Worm (Caenorhabditis elegans): ENCODE data around the gene T10B10.8.

Gene T10B10.8

DNA sequence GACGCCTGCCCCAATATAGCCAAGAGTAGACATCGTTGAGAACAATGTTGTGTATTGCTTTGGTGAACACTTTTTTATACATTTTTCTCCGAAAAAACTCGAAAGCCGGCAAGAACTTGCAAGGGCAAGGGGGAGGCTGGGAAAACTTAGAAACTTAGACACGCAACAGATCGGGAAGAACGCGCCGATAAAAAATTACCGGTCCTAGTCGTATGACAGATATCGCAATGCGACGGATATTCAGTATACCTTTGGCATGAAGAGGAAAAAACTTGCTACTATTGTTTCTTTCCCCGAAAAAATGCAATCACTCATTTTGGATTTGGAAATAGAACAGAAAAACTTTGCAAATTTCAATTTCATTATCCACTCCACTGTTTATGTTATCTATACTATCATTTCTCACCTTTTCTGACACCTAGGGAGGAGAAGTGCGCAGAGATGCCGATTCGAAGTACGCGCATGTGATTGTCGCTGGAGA is 10.4 kb upstream of the T10B10.8 start, which contains the start of gene col-41:
Gene col-41, minus strand, starts transcription at position 51 of the 481 bp plus-strand sequence.
- TF ChIP-seq egl-27 (tag; optimal IDR thresholded peaks at IDR 0.05): no peak
- no peak for TF ChIP-seq eor-1 (tag; optimal IDR thresholded peaks at IDR 0.05)
- TF ChIP-seq ztf-11 (tag; optimal IDR thresholded peaks at IDR 0.05): no peak
- no peak for TF ChIP-seq ceh-9 (tag; optimal IDR thresholded peaks at IDR 0.05)
- TF ChIP-seq fkh-10 (GFP tag; optimal IDR thresholded peaks at IDR 0.05): no peak
- peak; percentile 27 for TF ChIP-seq nhr-43 (tag; optimal IDR thresholded peaks at IDR 0.05; ENCODE audit: poor library complexity, severe bottlenecking)
- peak; percentile 32 for TF ChIP-seq nhr-25 (tag; optimal IDR thresholded peaks at IDR 0.05)
- no peak for TF ChIP-seq unc-62 (GFP tag; optimal IDR thresholded peaks at IDR 0.05)
- TF ChIP-seq mdl-1 (tag; optimal IDR thresholded peaks at IDR 0.05): no peak
- TF ChIP-seq nhr-76 (tag; optimal IDR thresholded peaks at IDR 0.05): no peak
- TF ChIP-seq nhr-23 (tag; optimal IDR thresholded peaks at IDR 0.05): peak; percentile 56
- no peak for TF ChIP-seq lin-15B (tag; optimal IDR thresholded peaks at IDR 0.05)
- TF ChIP-seq skn-1 (tag; optimal IDR thresholded peaks at IDR 0.05): no peak

- no peak for TF ChIP-seq sea-2 (GFP tag; optimal IDR thresholded peaks at IDR 0.05)
- no peak for TF ChIP-seq unc-39 (tag; optimal IDR thresholded peaks at IDR 0.05)
- no peak for TF ChIP-seq snpc-4 (tag; optimal IDR thresholded peaks at IDR 0.05)
- TF ChIP-seq ztf-4 (tag; optimal IDR thresholded peaks at IDR 0.05): no peak
- no peak for TF ChIP-seq tbx-2 (tag; optimal IDR thresholded peaks at IDR 0.05)
These were observed 9.2 kb upstream of the T10B10.8 start for ce11 chrX:15175211-15175610.

DNA sequence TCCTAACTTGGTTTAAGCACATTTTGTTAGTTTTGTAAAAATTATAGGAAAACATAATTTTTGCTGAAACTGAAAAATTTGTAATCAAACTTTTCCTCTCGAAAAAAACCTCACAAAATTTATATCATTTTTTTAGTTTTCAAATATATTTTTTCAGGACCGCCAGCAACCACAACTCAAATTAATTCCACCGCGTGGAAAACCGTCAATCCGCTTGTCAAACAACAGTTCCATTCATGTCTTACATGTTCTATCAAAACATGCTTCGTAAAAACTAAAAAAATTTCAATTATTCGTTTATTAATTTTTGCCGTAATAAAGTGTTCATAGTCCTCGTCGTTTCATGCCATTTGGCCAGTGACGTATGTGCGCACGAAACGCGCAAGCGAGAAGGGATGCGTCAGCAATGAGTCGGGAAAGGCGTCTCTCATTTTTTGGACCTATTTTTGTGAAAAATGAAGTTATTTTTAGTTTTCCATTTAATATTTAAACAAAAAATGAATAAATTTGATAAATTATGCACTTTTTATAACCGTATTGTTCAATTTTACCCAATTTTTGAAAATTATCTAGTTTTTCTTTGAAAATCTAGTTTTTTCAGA is 7.4 kb upstream of the T10B10.8 start, which contains the start of gene ucr-2.2:
Gene ucr-2.2, plus strand, starts transcription at position 602 of the 602 bp plus-strand sequence.
- TF ChIP-seq jun-1 (tag; optimal IDR thresholded peaks at IDR 0.05) (peak; percentile 60), pqm-1 (tag; optimal IDR thresholded peaks at IDR 0.05) (peak; percentile 29), nhr-23 (tag; optimal IDR thresholded peaks at IDR 0.05) (peak; percentile 87), nhr-76 (tag; optimal IDR thresholded peaks at IDR 0.05) (peak; percentile 18), lsy-12 (tag; optimal IDR thresholded peaks at IDR 0.05) (peak; percentile 73), fos-1 (tag; optimal IDR thresholded peaks at IDR 0.05) (peak; percentile 59), fkh-2 (tag; optimal IDR thresholded peaks at IDR 0.05) (no peak), unc-39 (tag; optimal IDR thresholded peaks at IDR 0.05) (no peak), lin-39 (tag; optimal IDR thresholded peaks at IDR 0.05) (peak; percentile 61), tbx-2 (tag; optimal IDR thresholded peaks at IDR 0.05) (peak; percentile 81), pha-4 (tag; optimal IDR thresholded peaks at IDR 0.05) (peak; percentile 93), mdl-1 (tag; optimal IDR thresholded peaks at IDR 0.05) (no peak), ceh-82 (tag; optimal IDR thresholded peaks at IDR 0.05) (no peak), nhr-43 (tag; optimal IDR thresholded peaks at IDR 0.05; ENCODE audit: poor library complexity, severe bottlenecking) (peak; percentile 86), hmg-11 (tag; optimal IDR thresholded peaks at IDR 0.05) (peak; percentile 88), skn-1 (tag; optimal IDR thresholded peaks at IDR 0.05) (peak; percentile 27), nfya-1 (tag; optimal IDR thresholded peaks at IDR 0.05; ENCODE audit: insufficient read depth) (peak; percentile 70), snpc-4 (tag; optimal IDR thresholded peaks at IDR 0.05) (peak; percentile 89), ceh-28 (tag; optimal IDR thresholded peaks at IDR 0.05) (peak; percentile 27), elt-2 (tag; optimal IDR thresholded peaks at IDR 0.05) (peak; percentile 69), fkh-10 (GFP tag; optimal IDR thresholded peaks at IDR 0.05) (peak; percentile 21), lin-15B (tag; optimal IDR thresholded peaks at IDR 0.05) (peak; percentile 58), nhr-25 (tag; optimal IDR thresholded peaks at IDR 0.05) (peak; percentile 78), daf-12 (tag; optimal IDR thresholded peaks at IDR 0.05) (no peak)

ce11 chrX:15170958-15171357 is 4.9 kb upstream of the T10B10.8 start:
- TF ChIP-seq nhr-11 (tag; optimal IDR thresholded peaks at IDR 0.05): no peak
- TF ChIP-seq ZK546.5 (tag; optimal IDR thresholded peaks at IDR 0.05): no peak
- no peak for TF ChIP-seq nfya-1 (tag; optimal IDR thresholded peaks at IDR 0.05; ENCODE audit: insufficient read depth)
- peak; percentile 77 for TF ChIP-seq snpc-4 (tag; optimal IDR thresholded peaks at IDR 0.05)

DNA sequence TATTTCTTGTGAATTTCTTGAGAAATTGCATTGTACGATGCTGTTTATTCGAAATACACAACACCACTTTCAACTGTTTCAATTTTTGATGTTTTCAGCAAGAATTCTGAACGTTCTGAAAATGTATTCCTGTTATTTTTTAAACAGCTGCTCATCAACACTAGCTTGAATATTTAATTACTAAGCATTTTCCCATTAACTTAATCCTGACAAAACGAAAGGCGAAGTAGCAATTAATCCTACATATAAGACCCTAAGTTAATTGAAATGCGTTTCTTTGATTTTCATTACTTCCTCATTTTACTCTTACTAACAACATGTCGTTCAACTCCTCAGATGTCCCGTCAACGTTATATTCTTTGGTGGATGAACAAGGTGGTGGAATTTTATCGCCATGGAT is 2.4 kb upstream of the T10B10.8 start, which contains the start of gene ocr-3:
Gene ocr-3, plus strand, starts transcription at position 301 of the 400 bp plus-strand sequence.
- no peak for TF ChIP-seq elt-1 (tag; optimal IDR thresholded peaks at IDR 0.05)
- TF ChIP-seq zag-1 (tag; optimal IDR thresholded peaks at IDR 0.05): no peak
- TF ChIP-seq nhr-77 (tag; optimal IDR thresholded peaks at IDR 0.05): no peak
- TF ChIP-seq nhr-11 (tag; optimal IDR thresholded peaks at IDR 0.05): no peak
- TF ChIP-seq nhr-23 (tag; optimal IDR thresholded peaks at IDR 0.05): no peak
- no peak for TF ChIP-seq skn-1 (tag; optimal IDR thresholded peaks at IDR 0.05)
- no peak for TF ChIP-seq ZK546.5 (tag; optimal IDR thresholded peaks at IDR 0.05)
- TF ChIP-seq tbx-2 (tag; optimal IDR thresholded peaks at IDR 0.05): no peak
- no peak for TF ChIP-seq fos-1 (tag; optimal IDR thresholded peaks at IDR 0.05)
- no peak for TF ChIP-seq hmg-11 (tag; optimal IDR thresholded peaks at IDR 0.05)
- TF ChIP-seq nhr-43 (tag; optimal IDR thresholded peaks at IDR 0.05; ENCODE audit: poor library complexity, severe bottlenecking): no peak
- no peak for TF ChIP-seq nhr-67 (tag; optimal IDR thresholded peaks at IDR 0.05)
- no peak for TF ChIP-seq nhr-76 (tag; optimal IDR thresholded peaks at IDR 0.05)
- no peak for TF ChIP-seq egl-27 (tag; optimal IDR thresholded peaks at IDR 0.05)
- no peak for TF ChIP-seq ztf-11 (tag; optimal IDR thresholded peaks at IDR 0.05)
- no peak for TF ChIP-seq R02D3.7 (tag; optimal IDR thresholded peaks at IDR 0.05)
